Worm (Caenorhabditis elegans) whole organism, L1 larva: ENCODE measurements around the gene C54C6.11.
A peak's percentile ranks its signal among the peaks of the same experiment; 100 is the strongest.

Experiments used
- ama-1 ChIP-seq: fragments of 150-350 bp; optimal IDR thresholded peaks from 2 replicates; lab custom pipeline; 2014
- ceh-8 ChIP-seq: fragments of 200-800 bp; sonication (Bioruptor generic); optimal IDR thresholded peaks from 2 replicates; lab custom pipeline; 2018; ENCODE audit warnings: mild to moderate bottlenecking, missing genetic modification characterization, moderate library complexity, missing compliant biosample characterization
- efl-1 ChIP-seq, 4 experiments: fragments of 150-350 bp; optimal IDR thresholded peaks in 3 of 4; peaks in 1 of 4; 1 replicate in 1 of 4; 2 replicates in 3 of 4; lab custom pipeline; 2014; ENCODE audit warnings: missing biosample characterization in 2 of 4, missing genetic modification characterization in 2 of 4, missing genetic modification reagents in 2 of 4
- elt-2 ChIP-seq: sonication (generic microtip); optimal IDR thresholded peaks from 2 replicates; lab custom pipeline; 2016; ENCODE audit warnings: missing genetic modification characterization, mild to moderate bottlenecking, inconsistent platforms, missing compliant biosample characterization, missing genetic modification reagents
- isw-1 ChIP-seq: fragments of 200-800 bp; sonication (Bioruptor generic); IDR thresholded peaks from 2 replicates; pipeline ENCODE4 v1.3.6; 2022; ENCODE audit warnings: missing genetic modification characterization, missing compliant biosample characterization
- lin-39 ChIP-seq: fragments of 150-350 bp; optimal IDR thresholded peaks from 2 replicates; lab custom pipeline; 2014; ENCODE audit warnings: missing biosample characterization, missing genetic modification reagents, missing genetic modification characterization
- lsy-2 ChIP-seq, 2 experiments: fragments of 150-350 bp; optimal IDR thresholded peaks; 2 replicates each; lab custom pipeline; 2014; ENCODE audit warnings: missing biosample characterization in 2 of 2, missing genetic modification characterization in 2 of 2
- ztf-11 ChIP-seq, 2 experiments: sonication (generic microtip); optimal IDR thresholded peaks; 2 replicates each; lab custom pipeline; 2016 to 2017; ENCODE audit warnings: missing genetic modification characterization in 2 of 2, missing biosample characterization in 1 of 2, missing compliant biosample characterization in 1 of 2

ce11 chrIII:3504239-3504638, 43.9 kb upstream of the C54C6.11 start:
- TF ChIP-seq elt-2 (tag; lab: Kevin White, UChicago) (no peak), efl-1 (optimal IDR thresholded peaks at IDR 0.05; lab: Kevin White, UChicago) (no peak), efl-1 (GFP tag; optimal IDR thresholded peaks at IDR 0.05 in 1 of 2; lab: Kevin White, UChicago) (peak in 1 of 2 experiments; percentile 75), lsy-2 (tag; optimal IDR thresholded peaks at IDR 0.05; lab: Kevin White, UChicago) (no peak), ama-1 (no peak), isw-1 (no peak), lin-39 (tag; lab: Kevin White, UChicago) (no peak), ceh-8 (no peak), ztf-11 (tag; optimal IDR thresholded peaks at IDR 0.05; lab: Kevin White, UChicago) (no peak)
